Worm (Caenorhabditis elegans): ENCODE data around the gene ZK666.14.

ce11 chrII:10500674-10501073 lies 6.1 kb downstream of the ZK666.14 start:
- TF ChIP-seq pag-3 (tag; optimal IDR thresholded peaks at IDR 0.05; ENCODE audit: borderline replicate concordance): no peak
- TF ChIP-seq fkh-10 (GFP tag; optimal IDR thresholded peaks at IDR 0.05): no peak
- no peak for TF ChIP-seq tbx-2 (tag; optimal IDR thresholded peaks at IDR 0.05)
- no peak for TF ChIP-seq pqm-1 (tag; optimal IDR thresholded peaks at IDR 0.05)
- no peak for TF ChIP-seq pros-1 (tag; optimal IDR thresholded peaks at IDR 0.05)
- no peak for TF ChIP-seq ama-1 (optimal IDR thresholded peaks at IDR 0.05)
- no peak for TF ChIP-seq pax-1 (tag; optimal IDR thresholded peaks at IDR 0.05)

Measured in whole organism, late embryonic.